Worm (Caenorhabditis elegans) whole organism, L4 larva: Measurements from ENCODE around the gene fipr-29.

ENCODE experiments used
- D1046.2 ChIP-seq: fragments of 200-800 bp; sonication (Bioruptor generic); IDR thresholded peaks from 2 replicates; pipeline ENCODE4 v1.3.6; 2022; ENCODE audit warnings: missing genetic modification characterization, missing compliant biosample characterization
- F49E8.2 ChIP-seq: sonication (generic microtip); optimal IDR thresholded peaks from 2 replicates; lab custom pipeline; 2016; ENCODE audit warnings: missing compliant biosample characterization, mild to moderate bottlenecking, missing genetic modification characterization, borderline replicate concordance
- Y105C5A.15 ChIP-seq: fragments of 200-800 bp; sonication (Bioruptor generic); IDR thresholded peaks from 2 replicates; pipeline ENCODE4 v1.3.6; 2022; ENCODE audit warnings: missing genetic modification characterization, missing compliant biosample characterization
- ZK546.5 ChIP-seq, 2 experiments: sonication (generic microtip); optimal IDR thresholded peaks; 2 replicates each; lab custom pipeline; 2017; ENCODE audit warnings: missing biosample characterization in 2 of 2, missing genetic modification characterization in 2 of 2
- aha-1 ChIP-seq: fragments of 150-350 bp; peaks from one replicate; lab custom pipeline; 2014; ENCODE audit warnings: missing biosample characterization, missing genetic modification characterization
- aly-2 ChIP-seq: sonication (generic microtip); optimal IDR thresholded peaks from 2 replicates; lab custom pipeline; 2018; ENCODE audit warnings: missing biosample characterization, missing genetic modification characterization
- ama-1 ChIP-seq: fragments of 150-350 bp; optimal IDR thresholded peaks from 2 replicates; lab custom pipeline; 2014; ENCODE audit warnings: inconsistent platforms, mixed read lengths
- ceh-28 ChIP-seq: fragments of 150-350 bp; optimal IDR thresholded peaks from 2 replicates; lab custom pipeline; 2014; ENCODE audit warnings: missing biosample characterization, missing genetic modification reagents, missing genetic modification characterization
- ceh-44 ChIP-seq: fragments of 200-800 bp; sonication (Bioruptor generic); IDR thresholded peaks from 2 replicates; pipeline ENCODE4 v1.3.6; 2022; ENCODE audit warnings: missing genetic modification reagents, missing genetic modification characterization, missing compliant biosample characterization
- ces-1 ChIP-seq: fragments of 150-350 bp; sonication (generic microtip); optimal IDR thresholded peaks from 4 replicates; lab custom pipeline; 2014; ENCODE audit warnings: missing biosample characterization, missing genetic modification reagents, missing genetic modification characterization
- ctbp-1 ChIP-seq: fragments of 200-800 bp; sonication (Bioruptor generic); IDR thresholded peaks from 2 replicates; pipeline ENCODE4 v1.3.6; 2022; ENCODE audit warnings: missing genetic modification reagents, missing genetic modification characterization, missing compliant biosample characterization
- daf-16 ChIP-seq, 3 experiments: sonication (generic microtip); optimal IDR thresholded peaks; 2 replicates each; lab custom pipeline; 2016 to 2017; ENCODE audit warnings: missing genetic modification characterization in 3 of 3, missing genetic modification reagents in 3 of 3, mild to moderate bottlenecking in 2 of 3, missing compliant biosample characterization in 2 of 3, missing biosample characterization in 1 of 3, moderate library complexity in 1 of 3
- dmd-8 ChIP-seq: fragments of 200-800 bp; sonication (Bioruptor generic); IDR thresholded peaks from 2 replicates; pipeline ENCODE4 v1.3.6; 2022; ENCODE audit warnings: missing genetic modification characterization, missing compliant biosample characterization
- egl-43 ChIP-seq: fragments of 200-800 bp; sonication (Bioruptor generic); IDR thresholded peaks from 2 replicates; pipeline ENCODE4 v1.3.6; 2022; ENCODE audit warnings: missing genetic modification reagents, missing genetic modification characterization, missing compliant biosample characterization
- fos-1 ChIP-seq: fragments of 150-350 bp; optimal IDR thresholded peaks from 2 replicates; lab custom pipeline; 2014; ENCODE audit warnings: missing biosample characterization, missing genetic modification characterization
- gei-8 ChIP-seq: fragments of 200-800 bp; sonication (Bioruptor generic); optimal IDR thresholded peaks from 2 replicates; lab custom pipeline; 2018; ENCODE audit warnings: mild to moderate bottlenecking, missing genetic modification characterization, missing compliant biosample characterization
- hif-1 ChIP-seq, 2 experiments: sonication (generic microtip); optimal IDR thresholded peaks; 2 replicates each; lab custom pipeline; 2016 to 2017; ENCODE audit warnings: missing compliant biosample characterization in 2 of 2, missing genetic modification characterization in 2 of 2, missing genetic modification reagents in 2 of 2, missing genotype in 2 of 2, mild to moderate bottlenecking in 1 of 2
- hlh-11 ChIP-seq: fragments of 200-800 bp; sonication (Bioruptor generic); optimal IDR thresholded peaks from 2 replicates; lab custom pipeline; 2018; ENCODE audit warnings: mild to moderate bottlenecking, missing genetic modification characterization, missing compliant biosample characterization
- lin-1 ChIP-seq: fragments of 200-800 bp; sonication (Bioruptor generic); IDR thresholded peaks from 2 replicates; pipeline ENCODE4 v1.3.6; 2022; ENCODE audit warnings: missing genetic modification reagents, missing genetic modification characterization, missing compliant biosample characterization
- lin-15B ChIP-seq: fragments of 150-350 bp; sonication (generic microtip); optimal IDR thresholded peaks from 3 replicates; lab custom pipeline; 2014; ENCODE audit warnings: missing biosample characterization, missing genetic modification characterization
- lin-39 ChIP-seq: fragments of 150-350 bp; optimal IDR thresholded peaks from 2 replicates; lab custom pipeline; 2014; ENCODE audit warnings: missing biosample characterization, missing genetic modification reagents, missing genetic modification characterization
- madf-9 ChIP-seq: fragments of 200-800 bp; sonication (Bioruptor generic); conservative IDR thresholded peaks from 2 replicates; pipeline ENCODE4 v1.3.6; 2022; ENCODE audit warnings: missing genetic modification reagents, missing genetic modification characterization, missing compliant biosample characterization
- mxl-3 ChIP-seq: fragments of 200-800 bp; sonication (Bioruptor generic); optimal IDR thresholded peaks from 2 replicates; lab custom pipeline; 2018; ENCODE audit warnings: mild to moderate bottlenecking, missing genetic modification characterization, missing compliant biosample characterization
- nhr-102 ChIP-seq: sonication (generic microtip); optimal IDR thresholded peaks from 2 replicates; lab custom pipeline; 2016; ENCODE audit warnings: mild to moderate bottlenecking, missing genetic modification characterization, moderate library complexity, missing compliant biosample characterization
- nhr-111 ChIP-seq: fragments of 200-800 bp; sonication (Bioruptor generic); optimal IDR thresholded peaks from 2 replicates; lab custom pipeline; 2018; ENCODE audit warnings: mild to moderate bottlenecking, missing genetic modification characterization, missing compliant biosample characterization
- nhr-237 ChIP-seq: sonication (generic microtip); optimal IDR thresholded peaks from 2 replicates; lab custom pipeline; 2017; ENCODE audit warnings: missing biosample characterization, missing genetic modification characterization
- nhr-42 ChIP-seq: fragments of 200-800 bp; sonication (Bioruptor generic); IDR thresholded peaks from 2 replicates; pipeline ENCODE4 v1.3.6; 2022; ENCODE audit warnings: missing genetic modification characterization, missing compliant biosample characterization
- nhr-48 ChIP-seq: sonication (generic microtip); optimal IDR thresholded peaks from 2 replicates; lab custom pipeline; 2016; ENCODE audit warnings: mild to moderate bottlenecking, missing genetic modification characterization, missing compliant biosample characterization
- nhr-76 ChIP-seq: fragments of 150-350 bp; optimal IDR thresholded peaks from 2 replicates; lab custom pipeline; 2014; ENCODE audit warnings: missing biosample characterization, missing genetic modification characterization
- nhr-77 ChIP-seq: fragments of 150-350 bp; optimal IDR thresholded peaks from 2 replicates; lab custom pipeline; 2014; ENCODE audit warnings: missing biosample characterization, missing genetic modification characterization
- php-3 ChIP-seq: fragments of 200-800 bp; sonication (Bioruptor generic); IDR thresholded peaks from 2 replicates; pipeline ENCODE4 v1.3.6; 2022; ENCODE audit warnings: missing genetic modification reagents, missing genetic modification characterization, missing compliant biosample characterization
- rbr-2 ChIP-seq: sonication (generic microtip); optimal IDR thresholded peaks from 2 replicates; lab custom pipeline; 2016; ENCODE audit warnings: missing genotype, missing genetic modification characterization, missing compliant biosample characterization
- set-16 ChIP-seq: fragments of 200-800 bp; sonication (Bioruptor generic); IDR thresholded peaks from 2 replicates; pipeline ENCODE4 v1.3.6; 2022; ENCODE audit warnings: missing genetic modification reagents, missing genetic modification characterization, missing compliant biosample characterization
- skn-1 ChIP-seq: fragments of 150-350 bp; optimal IDR thresholded peaks from 2 replicates; lab custom pipeline; 2014; ENCODE audit warnings: missing biosample characterization, missing genetic modification characterization
- snpc-1.2 ChIP-seq: fragments of 200-800 bp; sonication (Bioruptor generic); IDR thresholded peaks from 2 replicates; pipeline ENCODE4 v1.3.6; 2022; ENCODE audit warnings: missing genetic modification reagents, missing genetic modification characterization, missing compliant biosample characterization
- tag-97 ChIP-seq: fragments of 200-800 bp; sonication (Bioruptor generic); IDR thresholded peaks from 2 replicates; pipeline ENCODE4 v1.3.6; 2022; ENCODE audit warnings: missing genetic modification characterization, missing compliant biosample characterization
- unc-130 ChIP-seq: sonication (generic microtip); optimal IDR thresholded peaks from 2 replicates; lab custom pipeline; 2016; ENCODE audit warnings: missing genetic modification reagents, missing genetic modification characterization, missing compliant biosample characterization
- zfp-3 ChIP-seq: fragments of 200-800 bp; sonication (Bioruptor generic); conservative IDR thresholded peaks from 2 replicates; pipeline ENCODE4 v1.3.6; 2022; ENCODE audit warnings: missing genetic modification reagents, missing genetic modification characterization, missing compliant biosample characterization
- ztf-11 ChIP-seq: fragments of 150-350 bp; optimal IDR thresholded peaks from 2 replicates; lab custom pipeline; 2014; ENCODE audit warnings: missing biosample characterization, missing genetic modification characterization
- ztf-7 ChIP-seq: fragments of 150-350 bp; optimal IDR thresholded peaks from 2 replicates; lab custom pipeline; 2014; ENCODE audit warnings: missing biosample characterization, missing genetic modification characterization

fipr-29 gene

ce11 chrIII:3063084-3063483 is 2.9 kb upstream of the fipr-29 start:
- TF ChIP-seq aha-1 (peak; percentile 83), lin-15B (tag; lab: Kevin White, UChicago) (no peak), set-16 (GFP tag; lab: Robert Waterston, UW) (peak; percentile 21; the same call in 1 of the 2 replicates), fos-1 (tag; lab: Kevin White, UChicago) (no peak)

DNA sequence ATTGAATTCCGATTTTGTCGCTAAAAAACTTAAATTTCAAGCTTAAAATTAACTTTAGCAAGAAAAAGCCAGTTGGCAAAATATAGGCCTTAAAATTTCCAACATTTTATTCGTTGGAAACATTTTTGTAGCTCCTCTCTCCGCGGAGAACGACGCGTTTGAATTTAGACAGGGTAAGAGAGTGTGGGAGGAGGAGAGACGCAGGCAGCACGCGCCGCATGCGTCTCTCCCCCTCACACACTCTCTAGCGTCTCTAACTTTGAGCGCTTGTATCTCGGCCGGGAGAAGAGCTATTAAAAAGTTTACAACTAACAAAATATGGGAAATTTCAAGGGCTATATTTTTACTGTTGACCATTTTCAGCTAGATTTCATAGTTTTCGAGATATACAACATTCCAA is 1.1 kb upstream of the fipr-29 start:
- TF ChIP-seq nhr-77 (no peak), dmd-8 (GFP tag; lab: Robert Waterston, UW) (no peak), skn-1 (tag; lab: Kevin White, UChicago) (no peak), madf-9 (GFP tag; lab: Robert Waterston, UW) (no peak), zfp-3 (GFP tag; lab: Robert Waterston, UW) (no peak), Y105C5A.15 (GFP tag; lab: Robert Waterston, UW) (no peak), ceh-28 (tag; lab: Kevin White, UChicago) (no peak), hlh-11 (tag; lab: Kevin White, UChicago) (no peak), ztf-7 (tag; lab: Kevin White, UChicago) (no peak), tag-97 (GFP tag; lab: Robert Waterston, UW) (no peak)

- TF ChIP-seq hif-1 (tag; optimal IDR thresholded peaks at IDR 0.05; lab: Kevin White, UChicago), result no peak
- TF ChIP-seq ama-1 (lab: Kevin White, UChicago), result no peak
- TF ChIP-seq php-3 (GFP tag; lab: Robert Waterston, UW), result no peak
- TF ChIP-seq zfp-3 (GFP tag; lab: Robert Waterston, UW), result no peak
- TF ChIP-seq nhr-42, result no peak
- TF ChIP-seq aha-1, result no peak
- no peak for TF ChIP-seq lin-39
- TF ChIP-seq rbr-2, result no peak
- TF ChIP-seq ZK546.5 (tag; optimal IDR thresholded peaks at IDR 0.05; lab: Kevin White, UChicago), result no peak
- TF ChIP-seq madf-9 (GFP tag; lab: Robert Waterston, UW), result no peak
- no peak for TF ChIP-seq daf-16 (GFP tag; optimal IDR thresholded peaks at IDR 0.05; lab: Kevin White, UChicago)
- no peak for TF ChIP-seq daf-16 (tag; optimal IDR thresholded peaks at IDR 0.05; lab: Kevin White, UChicago)
- no peak for TF ChIP-seq gei-8 (GFP tag; lab: Kevin White, UChicago)
- 0 out of 2 replicates have a peak, but pooled peaks have one; percentile 44 for TF ChIP-seq snpc-1.2
- TF ChIP-seq egl-43, result no peak
- TF ChIP-seq nhr-48 (tag; lab: Kevin White, UChicago), result no peak
- TF ChIP-seq ztf-11 (tag; lab: Kevin White, UChicago), result no peak
- 0 out of 2 replicates have a peak, but pooled peaks have one; percentile 15 for TF ChIP-seq ceh-44 (GFP tag; lab: Robert Waterston, UW)
Observed at ce11 chrIII:3055878-3056277, 4.3 kb downstream of the fipr-29 start.

DNA sequence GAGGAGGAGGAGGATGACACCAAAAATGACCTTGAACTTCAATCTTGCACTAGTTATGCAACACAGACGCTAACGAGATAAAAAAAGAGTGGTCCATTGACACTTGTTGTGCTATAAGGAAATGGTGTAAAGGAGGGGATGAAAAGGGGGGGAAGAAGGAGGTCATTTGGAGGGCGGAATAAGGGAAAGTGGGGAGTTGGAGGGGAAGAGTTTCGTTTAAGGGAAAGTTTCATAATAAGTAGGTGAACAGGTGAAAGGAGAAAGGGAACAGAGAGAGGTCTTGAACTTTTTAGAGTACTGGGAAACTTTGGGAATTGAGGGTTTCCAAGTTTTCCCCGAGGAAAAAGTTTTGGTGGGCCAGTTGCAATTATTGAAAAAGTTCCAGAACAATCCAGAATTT is 12.3 kb downstream of the fipr-29 start:
- no peak for TF ChIP-seq D1046.2 (GFP tag; lab: Robert Waterston, UW)
- TF ChIP-seq lin-1 (GFP tag; lab: Robert Waterston, UW), result no peak
- no peak for TF ChIP-seq nhr-102 (tag; lab: Kevin White, UChicago)
- no peak for TF ChIP-seq ces-1
- no peak for TF ChIP-seq unc-130
- TF ChIP-seq mxl-3 (GFP tag; lab: Kevin White, UChicago), result no peak
- no peak for TF ChIP-seq nhr-111 (GFP tag; lab: Kevin White, UChicago)
- TF ChIP-seq ama-1 (lab: Kevin White, UChicago), result no peak
- no peak for TF ChIP-seq F49E8.2
- TF ChIP-seq nhr-76, result no peak
- TF ChIP-seq ctbp-1 (GFP tag; lab: Robert Waterston, UW), result no peak
- no peak for TF ChIP-seq aly-2
- TF ChIP-seq nhr-237 (tag; lab: Kevin White, UChicago), result no peak
